Fruit fly (Drosophila melanogaster): Measurements from ENCODE around the gene kirre.

DNA sequence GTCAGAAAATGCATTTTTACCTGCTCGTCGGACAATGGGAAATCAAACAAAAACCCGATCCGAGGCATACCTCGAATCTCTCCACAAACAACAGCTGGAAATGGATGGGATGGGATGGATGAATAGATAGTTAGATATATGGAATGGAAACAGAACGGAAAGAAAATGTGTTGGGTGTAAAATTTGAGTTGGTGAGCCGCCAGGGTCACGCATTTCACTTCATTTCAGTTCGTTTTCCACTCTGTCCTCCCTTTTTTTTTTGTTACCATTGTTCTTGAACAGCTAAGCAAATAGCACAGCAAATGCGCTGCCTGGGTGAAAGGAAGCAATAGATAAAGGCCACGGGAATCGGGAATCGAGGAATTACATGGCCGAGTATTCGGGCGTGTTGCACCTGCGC is 412.1 kb downstream of the kirre start:
- TF ChIP-seq usp (GFP tag; optimal IDR thresholded peaks at IDR 0.05) (no peak), HLH106 (tag; optimal IDR thresholded peaks at IDR 0.05) (no peak)

Measured in whole organism, wandering third instar larva.